Fruit fly (Drosophila melanogaster) whole organism, embryonic: ENCODE measurements around the gene fbl.
A peak's percentile ranks its signal among the peaks of the same experiment; 100 is the strongest.

Experiments used
- Ada2b ChIP-seq: fragments of 200-800 bp; sonication (Bioruptor generic); IDR thresholded peaks from 2 replicates; pipeline ENCODE4 v1.3.6; 2022; ENCODE audit warnings: missing biosample characterization, missing genetic modification characterization
- Atf3 ChIP-seq: fragments of 200-800 bp; sonication (Bioruptor generic); optimal IDR thresholded peaks from 3 replicates; lab custom pipeline; 2016; ENCODE audit warnings: missing biosample characterization, missing genetic modification characterization
- CG10366 ChIP-seq: fragments of 200-800 bp; sonication (Bioruptor generic); IDR thresholded peaks from 2 replicates; pipeline ENCODE4 v1.3.6; 2022; ENCODE audit warnings: missing biosample characterization, missing genetic modification characterization
- CG10654 ChIP-seq: fragments of 200-800 bp; sonication (Bioruptor generic); optimal IDR thresholded peaks from 2 replicates; lab custom pipeline; 2016; ENCODE audit warnings: missing biosample characterization, missing genetic modification characterization
- CG11085 ChIP-seq: fragments of 200-800 bp; sonication (Bioruptor generic); IDR thresholded peaks from 2 replicates; pipeline ENCODE4 v1.3.6; 2022; ENCODE audit warnings: missing biosample characterization, missing genetic modification characterization
- CG11723 ChIP-seq: fragments of 200-800 bp; sonication (Bioruptor generic); optimal IDR thresholded peaks from 2 replicates; lab custom pipeline; 2017; ENCODE audit warnings: missing biosample characterization, mild to moderate bottlenecking, missing genetic modification characterization
- CG12236 ChIP-seq: fragments of 200-800 bp; sonication (Bioruptor generic); optimal IDR thresholded peaks from 2 replicates; lab custom pipeline; 2016; ENCODE audit warnings: missing biosample characterization, missing genetic modification characterization
- CG13894 ChIP-seq: fragments of 200-800 bp; sonication (Bioruptor generic); optimal IDR thresholded peaks from 3 replicates; lab custom pipeline; 2018; ENCODE audit warnings: missing biosample characterization, mild to moderate bottlenecking, missing genetic modification characterization, moderate library complexity
- CG14667 ChIP-seq: fragments of 200-800 bp; sonication (Bioruptor generic); IDR thresholded peaks from 2 replicates; pipeline ENCODE4 v1.3.6; 2022; ENCODE audit warnings: missing biosample characterization, missing genetic modification characterization
- CG14710 ChIP-seq: fragments of 200-800 bp; sonication (Bioruptor generic); optimal IDR thresholded peaks from 3 replicates; lab custom pipeline; 2019; ENCODE audit warnings: missing biosample characterization, mild to moderate bottlenecking, missing genetic modification characterization, moderate library complexity
- CG15601 ChIP-seq: fragments of 200-800 bp; sonication (Bioruptor generic); optimal IDR thresholded peaks from 3 replicates; lab custom pipeline; 2019; ENCODE audit warnings: missing biosample characterization, mild to moderate bottlenecking, missing genetic modification characterization, moderate library complexity
- CG18764 ChIP-seq: fragments of 200-800 bp; sonication (Bioruptor generic); optimal IDR thresholded peaks from 3 replicates; lab custom pipeline; 2016; ENCODE audit warnings: missing biosample characterization, missing genetic modification characterization
- CG2875 ChIP-seq: fragments of 200-800 bp; sonication (Bioruptor generic); optimal IDR thresholded peaks from 2 replicates; lab custom pipeline; 2017; ENCODE audit warnings: missing biosample characterization, mild to moderate bottlenecking, missing genetic modification characterization, missing genetic modification reagents
- CG33557 ChIP-seq: fragments of 200-800 bp; sonication (Bioruptor generic); optimal IDR thresholded peaks from 2 replicates; lab custom pipeline; 2019; ENCODE audit warnings: missing biosample characterization, mild to moderate bottlenecking, missing genetic modification characterization, moderate library complexity
- CG4360 ChIP-seq: fragments of 200-800 bp; sonication (Bioruptor generic); IDR thresholded peaks from 2 replicates; pipeline ENCODE4 v1.3.6; 2022; ENCODE audit warnings: missing biosample characterization, missing genetic modification characterization
- CG8359 ChIP-seq: fragments of 200-800 bp; sonication (Bioruptor generic); optimal IDR thresholded peaks from 2 replicates; lab custom pipeline; 2017; ENCODE audit warnings: missing biosample characterization, mild to moderate bottlenecking, missing genetic modification characterization, borderline replicate concordance
- CG8924 ChIP-seq: fragments of 200-800 bp; optimal IDR thresholded peaks from 3 replicates; lab custom pipeline; 2019; ENCODE audit warnings: missing biosample characterization, mild to moderate bottlenecking, missing genetic modification characterization, moderate library complexity
- CG9817 ChIP-seq: fragments of 200-800 bp; sonication (Bioruptor generic); optimal IDR thresholded peaks from 2 replicates; lab custom pipeline; 2018; ENCODE audit warnings: missing biosample characterization, mild to moderate bottlenecking, missing genetic modification characterization, moderate library complexity
- CHES-1-like ChIP-seq: fragments of 200-800 bp; sonication (Bioruptor generic); optimal IDR thresholded peaks from 2 replicates; lab custom pipeline; 2016; ENCODE audit warnings: missing biosample characterization, missing genetic modification characterization
- Camta ChIP-seq: fragments of 200-800 bp; sonication (Bioruptor generic); optimal IDR thresholded peaks from 2 replicates; lab custom pipeline; 2016; ENCODE audit warnings: missing biosample characterization, missing genetic modification characterization
- H2.0 ChIP-seq: fragments of 200-800 bp; sonication (Bioruptor generic); IDR thresholded peaks from 2 replicates; pipeline ENCODE4 v1.3.6; 2022; ENCODE audit warnings: missing biosample characterization, missing genetic modification characterization
- Max ChIP-seq: fragments of 200-800 bp; sonication (Bioruptor generic); optimal IDR thresholded peaks from 2 replicates; lab custom pipeline; 2016; ENCODE audit warnings: missing biosample characterization, mild to moderate bottlenecking, missing genetic modification characterization
- bbx ChIP-seq: fragments of 200-800 bp; sonication (Bioruptor generic); IDR thresholded peaks from 2 replicates; pipeline ENCODE4 v1.3.6; 2022; ENCODE audit warnings: missing biosample characterization, missing genetic modification characterization; ENCODE audit not compliant: partially characterized antibody
- chn ChIP-seq: fragments of 200-800 bp; sonication (Bioruptor generic); optimal IDR thresholded peaks from 2 replicates; lab custom pipeline; 2016; ENCODE audit warnings: missing biosample characterization, missing genetic modification characterization
- eve ChIP-seq, 2 experiments: fragments of >200 bp; optimal IDR thresholded peaks; 2 replicates each; lab custom pipeline; 2017; ENCODE audit warnings: missing biosample characterization in 2 of 2, missing genetic modification characterization in 2 of 2
- grau ChIP-seq: fragments of 200-800 bp; optimal IDR thresholded peaks from 3 replicates; lab custom pipeline; 2019; ENCODE audit warnings: missing biosample characterization, mild to moderate bottlenecking, missing genetic modification characterization, moderate library complexity
- hb ChIP-seq: fragments of 200-800 bp; sonication (Bioruptor generic); IDR thresholded peaks from 3 replicates; pipeline ENCODE4 v1.3.6; 2022; ENCODE audit warnings: missing biosample characterization, missing genetic modification characterization; ENCODE audit not compliant: partially characterized antibody
- her ChIP-seq: fragments of 200-800 bp; sonication (Bioruptor generic); optimal IDR thresholded peaks from 2 replicates; lab custom pipeline; 2016; ENCODE audit warnings: missing biosample characterization, missing genetic modification characterization
- lbe ChIP-seq: fragments of 200-800 bp; sonication (Bioruptor generic); optimal IDR thresholded peaks from 2 replicates; lab custom pipeline; 2016; ENCODE audit warnings: missing biosample characterization, mild to moderate bottlenecking, missing genetic modification characterization
- mld ChIP-seq: fragments of 200-800 bp; sonication (Bioruptor generic); IDR thresholded peaks from 3 replicates; pipeline ENCODE4 v1.3.6; 2022; ENCODE audit warnings: missing biosample characterization, missing genetic modification characterization; ENCODE audit not compliant: partially characterized antibody
- nau ChIP-seq: fragments of 200-800 bp; sonication (Bioruptor generic); optimal IDR thresholded peaks from 3 replicates; lab custom pipeline; 2017; ENCODE audit warnings: missing biosample characterization, mild to moderate bottlenecking, missing genetic modification characterization, missing genetic modification reagents
- nerfin-1 ChIP-seq: fragments of 200-800 bp; sonication (Bioruptor generic); optimal IDR thresholded peaks from 3 replicates; lab custom pipeline; 2019; ENCODE audit warnings: missing biosample characterization, mild to moderate bottlenecking, missing genetic modification characterization, moderate library complexity
- ranshi ChIP-seq: fragments of 200-800 bp; sonication (Bioruptor generic); IDR thresholded peaks from 2 replicates; pipeline ENCODE4 v1.3.6; 2022; ENCODE audit warnings: missing biosample characterization, missing genetic modification characterization
- repo ChIP-seq: fragments of 200-800 bp; sonication (Bioruptor generic); optimal IDR thresholded peaks from 2 replicates; lab custom pipeline; 2016; ENCODE audit warnings: missing biosample characterization, missing genetic modification characterization
- sd ChIP-seq: fragments of 200-800 bp; sonication (Bioruptor generic); optimal IDR thresholded peaks from 3 replicates; lab custom pipeline; 2018; ENCODE audit warnings: missing biosample characterization, mild to moderate bottlenecking, missing genetic modification characterization, moderate library complexity
- tin ChIP-seq: fragments of 200-800 bp; sonication (Bioruptor generic); optimal IDR thresholded peaks from 3 replicates; lab custom pipeline; 2016; ENCODE audit warnings: missing biosample characterization, missing genetic modification characterization
- vnd ChIP-seq: fragments of 200-800 bp; sonication (Bioruptor generic); IDR thresholded peaks from 3 replicates; pipeline ENCODE4 v1.3.6; 2022; ENCODE audit warnings: missing biosample characterization, missing genetic modification characterization; ENCODE audit not compliant: partially characterized antibody
- vvl ChIP-seq: fragments of 200-800 bp; sonication (Bioruptor generic); IDR thresholded peaks from 2 replicates; pipeline ENCODE4 v1.3.6; 2022; ENCODE audit warnings: missing biosample characterization, missing genetic modification characterization

The fbl gene

dm6 chr3L:20398243-20399222 lies 14.3 kb downstream of the fbl start (continued):
- TF ChIP-seq vvl (peak; percentile 80), hb (GFP tag; lab: Robert Waterston, UW) (no peak), CG18764 (GFP tag; lab: Kevin White, UChicago) (peak; percentile 60), lbe (GFP tag; lab: Kevin White, UChicago) (peak; percentile 30), CG2875 (GFP tag; lab: Kevin White, UChicago) (peak; percentile 80), Ada2b (GFP tag; lab: Robert Waterston, UW) (peak; percentile 72), nerfin-1 (tag; lab: Kevin White, UChicago) (peak; percentile 84), ranshi (GFP tag; lab: Robert Waterston, UW) (peak; percentile 72; the same call in 1 of the 2 replicates), grau (tag; lab: Kevin White, UChicago) (peak; percentile 91), CG9817 (peak; percentile 82), CG33557 (peak; percentile 67), CG12236 (GFP tag; lab: Kevin White, UChicago) (peak; percentile 45), CG10366 (peak; percentile 67), CG14667 (GFP tag; lab: Robert Waterston, UW) (peak; percentile 47), repo (GFP tag; lab: Kevin White, UChicago) (peak; percentile 44), Camta (GFP tag; lab: Kevin White, UChicago) (peak; percentile 60), CG8924 (peak; percentile 92), CG11085 (GFP tag; lab: Robert Waterston, UW) (no peak), Max (GFP tag; lab: Kevin White, UChicago) (peak; percentile 83), CG15601 (tag; lab: Kevin White, UChicago) (peak; percentile 82), her (GFP tag; lab: Kevin White, UChicago) (peak; percentile 48), bbx (GFP tag; lab: Robert Waterston, UW) (no peak), chn (GFP tag; lab: Kevin White, UChicago) (peak; percentile 73), CHES-1-like (GFP tag; lab: Kevin White, UChicago) (peak; percentile 50), sd (tag; lab: Kevin White, UChicago) (peak; percentile 66), CG13894 (tag; lab: Kevin White, UChicago) (peak; percentile 67), H2.0 (GFP tag; lab: Robert Waterston, UW) (peak; percentile 72), mld (GFP tag; lab: Robert Waterston, UW) (no peak), Atf3 (GFP tag; lab: Kevin White, UChicago) (peak; percentile 41), vnd (no peak), CG8359 (GFP tag; lab: Kevin White, UChicago) (peak; percentile 29), CG14710 (tag; lab: Kevin White, UChicago) (peak; percentile 83), eve (GFP tag; optimal IDR thresholded peaks at IDR 0.05; lab: Kevin White, UChicago) (peak in 1 of 2 experiments; percentile 95), tin (GFP tag; lab: Kevin White, UChicago) (peak; percentile 80), CG11723 (peak; percentile 82), CG4360 (no peak), nau (GFP tag; lab: Kevin White, UChicago) (peak; percentile 81), CG10654 (GFP tag; lab: Kevin White, UChicago) (peak; percentile 71)
